Fruit fly (Drosophila melanogaster) whole organism, embryonic: ENCODE results near the gene CG13675.

Experiments
- Antp ChIP-seq: fragments of 200-800 bp; sonication (Bioruptor generic); optimal IDR thresholded peaks from 3 replicates; lab custom pipeline; 2016; ENCODE audit warnings: missing biosample characterization, missing genetic modification characterization
- Awh ChIP-seq: fragments of 200-800 bp; sonication (Bioruptor generic); IDR thresholded peaks from 2 replicates; pipeline ENCODE4, ENCODE4 v1.3.6; 2022; ENCODE audit warnings: missing biosample characterization, missing genetic modification characterization
- CG10274 ChIP-seq: fragments of 200-800 bp; sonication (Bioruptor generic); optimal IDR thresholded peaks from 3 replicates; lab custom pipeline; 2017; ENCODE audit warnings: missing biosample characterization, mild to moderate bottlenecking, missing genetic modification characterization
- CG10462 ChIP-seq: fragments of 200-800 bp; sonication (Bioruptor generic); optimal IDR thresholded peaks from 2 replicates; lab custom pipeline; 2016; ENCODE audit warnings: missing biosample characterization, missing genetic modification characterization
- CG14667 ChIP-seq: fragments of 200-800 bp; sonication (Bioruptor generic); IDR thresholded peaks from 2 replicates; pipeline ENCODE4 v1.3.6; 2022; ENCODE audit warnings: missing biosample characterization, missing genetic modification characterization
- CG1602 ChIP-seq: fragments of 200-800 bp; sonication (Bioruptor generic); optimal IDR thresholded peaks from 3 replicates; lab custom pipeline; 2016; ENCODE audit warnings: missing biosample characterization, missing genetic modification characterization
- CG1792 ChIP-seq: fragments of 200-800 bp; sonication (Bioruptor generic); optimal IDR thresholded peaks from 2 replicates; lab custom pipeline; 2016; ENCODE audit warnings: missing biosample characterization, missing genetic modification characterization
- CG18764 ChIP-seq: fragments of 200-800 bp; sonication (Bioruptor generic); optimal IDR thresholded peaks from 3 replicates; lab custom pipeline; 2016; ENCODE audit warnings: missing biosample characterization, missing genetic modification characterization
- CG2199 ChIP-seq: fragments of 200-800 bp; sonication (Bioruptor generic); IDR thresholded peaks from 3 replicates; pipeline ENCODE4 v1.3.6; 2022; ENCODE audit warnings: missing biosample characterization, missing genetic modification characterization
- CG2202 ChIP-seq: fragments of 200-800 bp; sonication (Bioruptor generic); optimal IDR thresholded peaks from 2 replicates; lab custom pipeline; 2018; ENCODE audit warnings: missing biosample characterization, mild to moderate bottlenecking, missing genetic modification characterization
- CG30403 ChIP-seq: fragments of 200-800 bp; sonication (Bioruptor generic); optimal IDR thresholded peaks from 3 replicates; lab custom pipeline; 2016; ENCODE audit warnings: missing biosample characterization, missing genetic modification characterization
- CG32767 ChIP-seq: fragments of 200-800 bp; sonication (Bioruptor generic); IDR thresholded peaks from 2 replicates; pipeline ENCODE4 v1.3.6; 2022; ENCODE audit warnings: missing biosample characterization, missing genetic modification characterization
- CG34422 ChIP-seq: fragments of 200-800 bp; sonication (Bioruptor generic); IDR thresholded peaks from 3 replicates; pipeline ENCODE4 v1.3.6; 2022; ENCODE audit warnings: missing biosample characterization, missing genetic modification characterization
- CG3726 ChIP-seq: fragments of 200-800 bp; sonication (Bioruptor generic); IDR thresholded peaks from 3 replicates; pipeline ENCODE4, ENCODE4 v1.3.6; 2022; ENCODE audit warnings: missing biosample characterization, missing genetic modification characterization
- CG4282 ChIP-seq: fragments of 200-800 bp; sonication (Bioruptor generic); optimal IDR thresholded peaks from 2 replicates; lab custom pipeline; 2016; ENCODE audit warnings: missing biosample characterization, missing genetic modification characterization
- CG7271 ChIP-seq: fragments of 200-800 bp; sonication (Bioruptor generic); optimal IDR thresholded peaks from 2 replicates; lab custom pipeline; 2018; ENCODE audit warnings: missing biosample characterization, mild to moderate bottlenecking, missing genetic modification characterization, moderate library complexity
- D19B ChIP-seq: fragments of 200-800 bp; sonication (Bioruptor generic); optimal IDR thresholded peaks from 2 replicates; lab custom pipeline; 2017; ENCODE audit warnings: missing biosample characterization, mild to moderate bottlenecking, missing genetic modification characterization
- HHEX ChIP-seq: fragments of 200-800 bp; sonication (Bioruptor generic); optimal IDR thresholded peaks from 3 replicates; lab custom pipeline; 2017; ENCODE audit warnings: missing biosample characterization, mild to moderate bottlenecking, missing genetic modification characterization, missing genetic modification reagents
- Hmr ChIP-seq: fragments of 200-800 bp; sonication (Bioruptor generic); optimal IDR thresholded peaks from 3 replicates; lab custom pipeline; 2017; ENCODE audit warnings: mild to moderate bottlenecking, missing biosample characterization, missing genetic modification reagents, missing genetic modification characterization
- Jarid2 ChIP-seq: fragments of 200-800 bp; sonication (Bioruptor generic); optimal IDR thresholded peaks from 3 replicates; lab custom pipeline; 2017; ENCODE audit warnings: mild to moderate bottlenecking, missing biosample characterization, missing genetic modification reagents, missing genetic modification characterization
- Lpt ChIP-seq: fragments of >200 bp; optimal IDR thresholded peaks from 2 replicates; lab custom pipeline; 2018; ENCODE audit warnings: missing biosample characterization, missing genetic modification characterization
- Mrtf ChIP-seq: fragments of 200-800 bp; sonication (Bioruptor generic); IDR thresholded peaks from 3 replicates; pipeline ENCODE4 v1.3.6; 2022; ENCODE audit warnings: missing biosample characterization, missing genetic modification characterization
- NC2β ChIP-seq: fragments of 200-800 bp; sonication (Bioruptor generic); optimal IDR thresholded peaks from 2 replicates; lab custom pipeline; 2016; ENCODE audit warnings: missing biosample characterization, missing genetic modification characterization
- NFAT ChIP-seq: fragments of 200-800 bp; sonication (Bioruptor generic); IDR thresholded peaks from 2 replicates; pipeline ENCODE4 v1.3.6; 2022; ENCODE audit warnings: missing biosample characterization, missing genetic modification characterization
- Oaz ChIP-seq: fragments of 200-800 bp; sonication (Bioruptor generic); IDR thresholded peaks from 2 replicates; pipeline ENCODE4 v1.3.6; 2022; ENCODE audit warnings: missing biosample characterization, missing genetic modification characterization
- Ptx1 ChIP-seq: fragments of 200-800 bp; sonication (Bioruptor generic); IDR thresholded peaks from 2 replicates; pipeline ENCODE4 v1.3.6; 2022; ENCODE audit warnings: missing biosample characterization, missing genetic modification characterization
- Side ChIP-seq: fragments of 200-800 bp; sonication (Bioruptor generic); optimal IDR thresholded peaks from 2 replicates; lab custom pipeline; 2016; ENCODE audit warnings: missing biosample characterization, missing genetic modification characterization
- Vsx1 ChIP-seq: fragments of 200-800 bp; sonication (Bioruptor generic); optimal IDR thresholded peaks from 2 replicates; lab custom pipeline; 2017; ENCODE audit warnings: missing biosample characterization, mild to moderate bottlenecking, missing genetic modification characterization, missing genetic modification reagents
- Xrp1 ChIP-seq: fragments of 200-800 bp; sonication (Bioruptor generic); IDR thresholded peaks from 2 replicates; pipeline ENCODE4 v1.3.6; 2022; ENCODE audit warnings: missing biosample characterization, missing genetic modification characterization
- chif ChIP-seq, 2 experiments: fragments of 200-800 bp; sonication (Bioruptor generic); optimal IDR thresholded peaks; 3 replicates each; lab custom pipeline; 2016; ENCODE audit warnings: missing biosample characterization in 2 of 2, missing genetic modification characterization in 2 of 2
- crol ChIP-seq: fragments of 200-800 bp; sonication (Bioruptor generic); IDR thresholded peaks from 2 replicates; pipeline ENCODE4 v1.3.6; 2022; ENCODE audit warnings: missing biosample characterization, missing genetic modification characterization
- dan ChIP-seq: fragments of 200-800 bp; sonication (Bioruptor generic); IDR thresholded peaks from 2 replicates; pipeline ENCODE4 v1.3.6; 2022; ENCODE audit warnings: missing biosample characterization, missing genetic modification characterization
- eyg ChIP-seq: fragments of 200-800 bp; sonication (Bioruptor generic); optimal IDR thresholded peaks from 3 replicates; lab custom pipeline; 2016; ENCODE audit warnings: missing biosample characterization, missing genetic modification characterization
- gce ChIP-seq: fragments of 200-800 bp; sonication (Bioruptor generic); IDR thresholded peaks from 3 replicates; pipeline ENCODE4 v1.3.6; 2022; ENCODE audit warnings: missing biosample characterization, missing genetic modification characterization
- gt ChIP-seq: fragments of 200-800 bp; sonication (Bioruptor generic); IDR thresholded peaks from 2 replicates; pipeline ENCODE4 v1.3.6; 2022; ENCODE audit warnings: missing biosample characterization, missing genetic modification characterization
- ind ChIP-seq: fragments of 200-800 bp; sonication (Bioruptor generic); optimal IDR thresholded peaks from 3 replicates; lab custom pipeline; 2016; ENCODE audit warnings: missing biosample characterization, missing genetic modification characterization
- nmo ChIP-seq: fragments of 200-800 bp; sonication (Bioruptor generic); optimal IDR thresholded peaks from 2 replicates; lab custom pipeline; 2018; ENCODE audit warnings: missing biosample characterization, mild to moderate bottlenecking, missing genetic modification characterization, moderate library complexity
- odd ChIP-seq: fragments of 200-800 bp; sonication (Bioruptor generic); optimal IDR thresholded peaks from 2 replicates; lab custom pipeline; 2017; ENCODE audit warnings: missing biosample characterization, mild to moderate bottlenecking, missing genetic modification characterization
- p53 ChIP-seq: fragments of 200-800 bp; sonication (Bioruptor generic); optimal IDR thresholded peaks from 2 replicates; lab custom pipeline; 2016; ENCODE audit warnings: missing biosample characterization, missing genetic modification characterization
- pan ChIP-seq, 4 experiments: fragments of >200 bp in 3 of 4; fragments of 200-800 bp in 1 of 4; sonication (Bioruptor generic) in 1 of 4; optimal IDR thresholded peaks in 3 of 4; IDR thresholded peaks in 1 of 4; 2 replicates each; pipeline versions ENCODE4 v1.3.6 to Lab custom; 2017 to 2022; ENCODE audit warnings: missing biosample characterization in 2 of 4, missing genetic modification characterization in 2 of 4, mixed read lengths in 1 of 4
- pros ChIP-seq: fragments of 200-800 bp; sonication (Bioruptor generic); optimal IDR thresholded peaks from 3 replicates; lab custom pipeline; 2019; ENCODE audit warnings: missing biosample characterization, mild to moderate bottlenecking, missing genetic modification characterization, moderate library complexity
- psq ChIP-seq: fragments of 200-800 bp; sonication (Bioruptor generic); optimal IDR thresholded peaks from 2 replicates; lab custom pipeline; 2017; ENCODE audit warnings: missing biosample characterization, missing genetic modification characterization
- pum ChIP-seq: fragments of 200-800 bp; sonication (Bioruptor generic); optimal IDR thresholded peaks from 2 replicates; lab custom pipeline; 2016; ENCODE audit warnings: missing biosample characterization, missing genetic modification characterization
- row ChIP-seq: fragments of 200-800 bp; sonication (Bioruptor generic); IDR thresholded peaks from 3 replicates; pipeline ENCODE4 v1.3.6; 2022; ENCODE audit warnings: missing biosample characterization, missing genetic modification characterization
- sim ChIP-seq: fragments of 200-800 bp; sonication (Bioruptor generic); IDR thresholded peaks from 2 replicates; pipeline ENCODE4 v1.3.6; 2022; ENCODE audit warnings: missing biosample characterization, missing genetic modification characterization
- tin ChIP-seq: fragments of 200-800 bp; sonication (Bioruptor generic); optimal IDR thresholded peaks from 3 replicates; lab custom pipeline; 2016; ENCODE audit warnings: missing biosample characterization, missing genetic modification characterization
- unc-4 ChIP-seq: fragments of 200-800 bp; sonication (Bioruptor generic); IDR thresholded peaks from 2 replicates; pipeline ENCODE4 v1.3.6; 2022; ENCODE audit warnings: missing biosample characterization, missing genetic modification characterization; ENCODE audit not compliant: partially characterized antibody
- zfh1 ChIP-seq: fragments of 200-800 bp; sonication (Bioruptor generic); IDR thresholded peaks from 3 replicates; pipeline ENCODE4 v1.3.6; 2022; ENCODE audit warnings: missing biosample characterization, missing genetic modification characterization
- zfh2 ChIP-seq: fragments of 200-800 bp; sonication (Bioruptor generic); optimal IDR thresholded peaks from 2 replicates; lab custom pipeline; 2016; ENCODE audit warnings: missing biosample characterization, missing genetic modification characterization

CG13675 gene

DNA sequence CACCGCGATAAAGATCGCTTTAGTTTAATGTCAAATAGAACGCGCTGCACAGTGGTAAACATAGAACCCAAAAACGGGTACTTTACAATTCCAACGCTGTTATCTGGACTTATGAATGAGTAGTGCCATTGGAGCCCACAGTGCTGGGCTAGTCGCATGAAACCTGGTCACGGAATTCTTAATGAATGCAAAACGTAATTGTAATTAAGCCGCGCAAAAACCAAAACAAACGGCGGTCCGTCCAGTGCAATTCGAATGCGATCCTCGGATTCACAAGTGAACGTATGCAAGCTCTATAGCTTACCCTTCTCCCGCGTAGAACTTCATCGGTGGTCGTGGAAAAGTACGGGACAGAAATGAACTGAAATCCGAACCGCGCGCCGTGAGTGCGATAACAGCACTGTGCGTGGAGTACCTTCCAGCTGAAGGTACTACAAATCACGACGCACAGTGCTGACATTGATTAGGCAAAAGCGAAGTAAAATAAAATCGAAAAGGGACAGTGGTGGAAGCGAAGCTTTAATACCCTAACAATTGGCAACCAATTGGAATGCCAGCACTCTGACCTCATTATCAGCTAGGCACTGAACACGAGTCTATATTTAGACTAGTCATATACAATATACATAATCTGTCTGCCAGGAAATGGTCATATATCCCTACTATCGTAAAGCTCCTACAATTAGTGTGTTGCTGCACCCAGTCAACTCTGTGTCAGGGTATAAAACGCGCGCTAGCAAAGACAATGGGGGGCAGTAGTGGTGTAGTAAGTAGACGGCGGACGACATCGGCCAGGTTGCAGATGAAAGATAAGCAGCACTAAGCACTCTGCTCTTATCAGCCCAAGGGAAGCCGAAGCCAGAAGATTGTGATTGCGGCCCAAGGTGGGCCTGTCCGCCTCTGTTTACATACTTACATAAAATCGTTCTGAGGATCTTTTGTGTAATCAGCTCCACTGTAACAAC is 20.2 kb upstream of the CG13675 start (continued):
- TF ChIP-seq NFAT (GFP tag; lab: Robert Waterston, UW), result no peak
- peak; percentile 74 for TF ChIP-seq Ptx1 (GFP tag; lab: Robert Waterston, UW)
- no peak for TF ChIP-seq Mrtf
- no peak for TF ChIP-seq NC2β (GFP tag; lab: Kevin White, UChicago)
- TF ChIP-seq odd (GFP tag; lab: Kevin White, UChicago), result peak; percentile 41
- TF ChIP-seq Jarid2 (GFP tag; lab: Kevin White, UChicago), result peak; percentile 30
- TF ChIP-seq Awh (GFP tag; lab: Robert Waterston, UW), result 0 out of 2 replicates have a peak, but pooled peaks have one; percentile 25
- TF ChIP-seq Hmr (GFP tag; lab: Kevin White, UChicago), result peak; percentile 41
- peak; percentile 65 for TF ChIP-seq Side (GFP tag; lab: Kevin White, UChicago)
- no peak for TF ChIP-seq Lpt
- peak; percentile 50 for TF ChIP-seq Antp (GFP tag; lab: Kevin White, UChicago)
- no peak for TF ChIP-seq dan
- no peak for TF ChIP-seq pan (optimal IDR thresholded peaks at IDR 0.05; lab: Kevin White, UChicago)
- peak in 1 of 2 experiments; percentile 46 for TF ChIP-seq pan (GFP tag; optimal IDR thresholded peaks at IDR 0.05 in 1 of 2, IDR thresholded peaks at IDR 0.05 in 1 of 2)
- TF ChIP-seq Vsx1 (GFP tag; lab: Kevin White, UChicago), result peak; percentile 47
- peak; percentile 28 for TF ChIP-seq tin (GFP tag; lab: Kevin White, UChicago)
- no peak for TF ChIP-seq gce
- TF ChIP-seq crol (GFP tag; lab: Robert Waterston, UW), result peak; percentile 39; the same call in 1 of the 2 replicates
- peak; percentile 97 for TF ChIP-seq row (GFP tag; lab: Robert Waterston, UW)
- TF ChIP-seq CG32767, result no peak
- peak; percentile 46 for TF ChIP-seq zfh2 (GFP tag; lab: Kevin White, UChicago)
- TF ChIP-seq HHEX, result peak; percentile 20
- 0 out of 2 replicates have a peak, but pooled peaks have one; percentile 30 for TF ChIP-seq Oaz (GFP tag; lab: Robert Waterston, UW)
- TF ChIP-seq CG34422 (GFP tag; lab: Robert Waterston, UW), result peak; percentile 54; the same call in 2 of the 3 replicates
- TF ChIP-seq sim, result no peak
- peak; percentile 80 for TF ChIP-seq D19B
- no peak for TF ChIP-seq CG4282 (GFP tag; lab: Kevin White, UChicago)
- TF ChIP-seq CG10462 (GFP tag; lab: Kevin White, UChicago), result no peak
- no peak for TF ChIP-seq CG18764 (GFP tag; lab: Kevin White, UChicago)
- TF ChIP-seq CG1602 (GFP tag; lab: Kevin White, UChicago), result peak; percentile 42
- TF ChIP-seq zfh1 (GFP tag; lab: Robert Waterston, UW), result peak; percentile 4; the same call in 1 of the 3 replicates
- TF ChIP-seq CG1792 (GFP tag; lab: Kevin White, UChicago), result peak; percentile 29
- no peak for TF ChIP-seq CG3726
- TF ChIP-seq pum (GFP tag; lab: Kevin White, UChicago), result peak; percentile 38
- peak; percentile 9 for TF ChIP-seq pros (GFP tag; lab: Kevin White, UChicago)
- no peak for TF ChIP-seq psq (GFP tag; lab: Kevin White, UChicago)
- TF ChIP-seq nmo (GFP tag; lab: Kevin White, UChicago), result peak; percentile 37
- peak; percentile 41; the same call in 1 of the 2 replicates for TF ChIP-seq Xrp1
- TF ChIP-seq ind (GFP tag; lab: Kevin White, UChicago), result peak; percentile 51
- peak; percentile 58 for TF ChIP-seq CG30403 (GFP tag; lab: Kevin White, UChicago)
- TF ChIP-seq gt, result no peak
- TF ChIP-seq chif (GFP tag; optimal IDR thresholded peaks at IDR 0.05; lab: Kevin White, UChicago), result peak in 1 of 2 experiments; percentile 49
- TF ChIP-seq CG2202, result no peak
- TF ChIP-seq CG7271 (tag; lab: Kevin White, UChicago), result no peak
- no peak for TF ChIP-seq unc-4 (GFP tag; lab: Robert Waterston, UW)
- peak; percentile 42; the same call in 1 of the 2 replicates for TF ChIP-seq CG14667 (GFP tag; lab: Robert Waterston, UW)
- peak; percentile 59 for TF ChIP-seq eyg (GFP tag; lab: Kevin White, UChicago)
- peak; percentile 8 for TF ChIP-seq CG10274
- no peak for TF ChIP-seq CG2199 (GFP tag; lab: Robert Waterston, UW)
- TF ChIP-seq p53 (GFP tag; lab: Kevin White, UChicago), result peak; percentile 18
